Fruit fly (Drosophila melanogaster) whole organism, prepupa: Measurements from ENCODE around the gene Cnep1r2.

Experiments used
- Blimp-1 ChIP-seq: fragments of 200-800 bp; sonication (Bioruptor generic); optimal IDR thresholded peaks from 3 replicates; lab custom pipeline; 2017; ENCODE audit warnings: missing biosample characterization, missing genetic modification characterization, mild to moderate bottlenecking, moderate library complexity, missing genetic modification reagents
- CG10631 ChIP-seq: fragments of 200-800 bp; sonication (Bioruptor generic); optimal IDR thresholded peaks from 2 replicates; lab custom pipeline; 2016; ENCODE audit warnings: missing biosample characterization, missing genetic modification characterization
- CG10669 ChIP-seq: fragments of 200-800 bp; sonication (Bioruptor generic); optimal IDR thresholded peaks from 3 replicates; lab custom pipeline; 2018; ENCODE audit warnings: missing biosample characterization, mild to moderate bottlenecking, missing genetic modification characterization, moderate library complexity
- CG11294 ChIP-seq: fragments of 200-800 bp; sonication (Bioruptor generic); IDR thresholded peaks from 2 replicates; pipeline ENCODE4 v1.3.6; 2022; ENCODE audit warnings: missing biosample characterization, missing genetic modification characterization
- CG11762 ChIP-seq: fragments of 200-800 bp; sonication (Bioruptor generic); optimal IDR thresholded peaks from 3 replicates; lab custom pipeline; 2016; ENCODE audit warnings: missing biosample characterization, missing genetic modification characterization; ENCODE audit not compliant: insufficient read depth
- CG11902 ChIP-seq: fragments of 200-800 bp; sonication (Bioruptor generic); optimal IDR thresholded peaks from 3 replicates; lab custom pipeline; 2016; ENCODE audit warnings: missing biosample characterization, missing genetic modification characterization
- CG31627 ChIP-seq: fragments of 200-800 bp; sonication (Bioruptor generic); optimal IDR thresholded peaks from 3 replicates; lab custom pipeline; 2016; ENCODE audit warnings: missing biosample characterization, missing genetic modification characterization
- CG34406 ChIP-seq: fragments of 200-800 bp; sonication (Bioruptor generic); optimal IDR thresholded peaks from 3 replicates; lab custom pipeline; 2016; ENCODE audit warnings: missing biosample characterization, missing genetic modification characterization
- CG3919 ChIP-seq: fragments of 200-800 bp; sonication (Bioruptor generic); optimal IDR thresholded peaks from 3 replicates; lab custom pipeline; 2016; ENCODE audit warnings: missing biosample characterization, missing genetic modification characterization
- CG4318 ChIP-seq: fragments of 200-800 bp; sonication (Bioruptor generic); optimal IDR thresholded peaks from 3 replicates; lab custom pipeline; 2017; ENCODE audit warnings: missing biosample characterization, mild to moderate bottlenecking, missing genetic modification characterization
- CG6163 ChIP-seq: fragments of 200-800 bp; sonication (Bioruptor generic); IDR thresholded peaks from 3 replicates; pipeline ENCODE4 v1.3.6; 2022; ENCODE audit warnings: missing biosample characterization, missing genetic modification characterization
- CG6808 ChIP-seq: fragments of 200-800 bp; sonication (Bioruptor generic); optimal IDR thresholded peaks from 3 replicates; lab custom pipeline; 2017; ENCODE audit warnings: missing biosample characterization, missing genetic modification characterization, mild to moderate bottlenecking, moderate library complexity, missing genetic modification reagents
- CG6854 ChIP-seq: fragments of 200-800 bp; sonication (Bioruptor generic); optimal IDR thresholded peaks from 2 replicates; lab custom pipeline; 2017; ENCODE audit warnings: missing biosample characterization, mild to moderate bottlenecking, missing genetic modification characterization
- CG7368 ChIP-seq: fragments of 200-800 bp; sonication (Bioruptor generic); optimal IDR thresholded peaks from 3 replicates; lab custom pipeline; 2016; ENCODE audit warnings: missing biosample characterization, missing genetic modification characterization
- CG8119 ChIP-seq: fragments of 200-800 bp; sonication (Bioruptor generic); IDR thresholded peaks from 3 replicates; pipeline ENCODE4 v1.3.6; 2022; ENCODE audit warnings: missing biosample characterization, missing genetic modification characterization
- CG8319 ChIP-seq: fragments of 200-800 bp; sonication (Bioruptor generic); optimal IDR thresholded peaks from 3 replicates; lab custom pipeline; 2016; ENCODE audit warnings: missing biosample characterization, missing genetic modification characterization
- CG8632 ChIP-seq: fragments of 200-800 bp; sonication (Bioruptor generic); optimal IDR thresholded peaks from 3 replicates; lab custom pipeline; 2016; ENCODE audit warnings: missing biosample characterization, missing genetic modification characterization
- Eip75B ChIP-seq: fragments of 200-800 bp; sonication (Bioruptor generic); optimal IDR thresholded peaks from 3 replicates; lab custom pipeline; 2016; ENCODE audit warnings: missing biosample characterization, missing genetic modification characterization
- Eip93F ChIP-seq: fragments of 200-800 bp; sonication (Bioruptor generic); optimal IDR thresholded peaks from 2 replicates; lab custom pipeline; 2016; ENCODE audit warnings: missing biosample characterization, mild to moderate bottlenecking, missing genetic modification characterization
- Ets21C ChIP-seq: fragments of 200-800 bp; sonication (Bioruptor generic); optimal IDR thresholded peaks from 3 replicates; lab custom pipeline; 2016; ENCODE audit warnings: missing biosample characterization, missing genetic modification characterization
- Hr38 ChIP-seq: sonication (Bioruptor generic); optimal IDR thresholded peaks from 2 replicates; lab custom pipeline; 2016; ENCODE audit warnings: missing biosample characterization, missing genetic modification characterization
- Hr39 ChIP-seq: fragments of 200-800 bp; sonication (Bioruptor generic); optimal IDR thresholded peaks from 2 replicates; lab custom pipeline; 2016; ENCODE audit warnings: missing biosample characterization, missing genetic modification characterization
- Lpt ChIP-seq: fragments of 200-800 bp; sonication (Bioruptor generic); optimal IDR thresholded peaks from 3 replicates; lab custom pipeline; 2016; ENCODE audit warnings: missing biosample characterization, missing genetic modification characterization
- Smox ChIP-seq: fragments of 200-800 bp; sonication (Bioruptor generic); optimal IDR thresholded peaks from 3 replicates; lab custom pipeline; 2016; ENCODE audit warnings: missing biosample characterization, missing genetic modification characterization
- Sox102F ChIP-seq: fragments of 200-800 bp; sonication (Bioruptor generic); optimal IDR thresholded peaks from 2 replicates; lab custom pipeline; 2016; ENCODE audit warnings: missing biosample characterization, mild to moderate bottlenecking, missing genetic modification characterization
- Sox14 ChIP-seq: fragments of 200-800 bp; sonication (Bioruptor generic); optimal IDR thresholded peaks from 3 replicates; lab custom pipeline; 2016; ENCODE audit warnings: missing biosample characterization, missing genetic modification characterization
- achi ChIP-seq: fragments of 200-800 bp; sonication (Bioruptor generic); optimal IDR thresholded peaks from 3 replicates; lab custom pipeline; 2016; ENCODE audit warnings: missing biosample characterization, missing genetic modification characterization
- dac ChIP-seq: fragments of 200-800 bp; sonication (Bioruptor generic); optimal IDR thresholded peaks from 2 replicates; lab custom pipeline; 2017; ENCODE audit warnings: missing biosample characterization, mild to moderate bottlenecking, missing genetic modification characterization
- eg ChIP-seq: fragments of 200-800 bp; sonication (Bioruptor generic); IDR thresholded peaks from 3 replicates; pipeline ENCODE4 v1.3.6; 2022; ENCODE audit warnings: missing biosample characterization, missing genetic modification characterization
- esn ChIP-seq: fragments of 200-800 bp; sonication (Bioruptor generic); optimal IDR thresholded peaks from 2 replicates; lab custom pipeline; 2016; ENCODE audit warnings: missing biosample characterization, mild to moderate bottlenecking, missing genetic modification characterization, moderate library complexity
- fd85E ChIP-seq: fragments of 200-800 bp; sonication (Bioruptor generic); optimal IDR thresholded peaks from 3 replicates; lab custom pipeline; 2016; ENCODE audit warnings: missing biosample characterization, missing genetic modification characterization
- fkh ChIP-seq: fragments of 200-800 bp; sonication (Bioruptor generic); optimal IDR thresholded peaks from 3 replicates; lab custom pipeline; 2017; ENCODE audit warnings: missing biosample characterization, mild to moderate bottlenecking, missing genetic modification characterization, moderate library complexity
- net ChIP-seq: fragments of 200-800 bp; sonication (Bioruptor generic); optimal IDR thresholded peaks from 3 replicates; lab custom pipeline; 2016; ENCODE audit warnings: missing biosample characterization, missing genetic modification characterization
- pdm3 ChIP-seq: fragments of 200-800 bp; sonication (Bioruptor generic); optimal IDR thresholded peaks from 3 replicates; lab custom pipeline; 2016; ENCODE audit warnings: missing biosample characterization, missing genetic modification characterization
- salr ChIP-seq, 2 experiments: fragments of 200-800 bp; sonication (Bioruptor generic); optimal IDR thresholded peaks; 3 replicates each; lab custom pipeline; 2016 to 2018; ENCODE audit warnings: missing biosample characterization in 2 of 2, missing genetic modification characterization in 2 of 2, mild to moderate bottlenecking in 1 of 2
- ss ChIP-seq, 2 experiments: fragments of 200-800 bp; sonication (Bioruptor generic); optimal IDR thresholded peaks; 2 replicates in 1 of 2; 3 replicates in 1 of 2; lab custom pipeline; 2017 to 2018; ENCODE audit warnings: mild to moderate bottlenecking in 2 of 2, missing biosample characterization in 2 of 2, missing genetic modification characterization in 2 of 2, moderate library complexity in 1 of 2
- vri ChIP-seq: fragments of 200-800 bp; sonication (Bioruptor generic); optimal IDR thresholded peaks from 3 replicates; lab custom pipeline; 2016; ENCODE audit warnings: missing biosample characterization, mild to moderate bottlenecking, missing genetic modification characterization

Gene Cnep1r2

dm6 chr3L:10665433-10666150, 27.6 kb downstream of the Cnep1r2 start (continued):
- peak; percentile 92 to 99 for TF ChIP-seq salr (GFP tag; optimal IDR thresholded peaks at IDR 0.05; lab: Kevin White, UChicago)
- TF ChIP-seq Eip93F (GFP tag; lab: Kevin White, UChicago) = peak; percentile 97
- TF ChIP-seq CG4318 (GFP tag; lab: Kevin White, UChicago) = peak; percentile 98
- peak; percentile 95 for TF ChIP-seq CG11294 (GFP tag; lab: Robert Waterston, UW)
- TF ChIP-seq CG31627 (GFP tag; lab: Kevin White, UChicago) = peak; percentile 95
- TF ChIP-seq Smox (GFP tag; lab: Kevin White, UChicago) = peak; percentile 98
- TF ChIP-seq net (GFP tag; lab: Kevin White, UChicago) = peak; percentile 99
- TF ChIP-seq dac (GFP tag; lab: Kevin White, UChicago) = peak; percentile 93
- TF ChIP-seq CG11762 = peak; percentile 98
- peak; percentile 96 for TF ChIP-seq CG7368 (GFP tag; lab: Kevin White, UChicago)
- TF ChIP-seq Blimp-1 (GFP tag; lab: Kevin White, UChicago) = peak; percentile 95
- peak; percentile 99 for TF ChIP-seq CG6808 (GFP tag; lab: Kevin White, UChicago)
- TF ChIP-seq CG11902 (GFP tag; lab: Kevin White, UChicago) = peak; percentile 96
- TF ChIP-seq CG6854 (GFP tag; lab: Kevin White, UChicago) = peak; percentile 98
- TF ChIP-seq CG8632 (GFP tag; lab: Kevin White, UChicago) = peak; percentile 99
- TF ChIP-seq CG34406 (GFP tag; lab: Kevin White, UChicago) = peak; percentile 99
- peak; percentile 98 for TF ChIP-seq Eip75B
- TF ChIP-seq Ets21C = peak; percentile 91
- TF ChIP-seq CG6163 (GFP tag; lab: Robert Waterston, UW) = peak; percentile 91
- peak; percentile 97 for TF ChIP-seq Sox14
- TF ChIP-seq ss (GFP tag; optimal IDR thresholded peaks at IDR 0.05; lab: Kevin White, UChicago) = peak; percentile 99
- TF ChIP-seq CG8119 (GFP tag; lab: Robert Waterston, UW) = peak; percentile 99
- peak; percentile 92 for TF ChIP-seq fd85E (GFP tag; lab: Kevin White, UChicago)
- TF ChIP-seq CG8319 (GFP tag; lab: Kevin White, UChicago) = peak; percentile 98
- TF ChIP-seq eg (GFP tag; lab: Robert Waterston, UW) = peak; percentile 96

- TF ChIP-seq eg (GFP tag; lab: Robert Waterston, UW) (peak; percentile 50; the same call in 1 of the 3 replicates), Hr38 (GFP tag; lab: Kevin White, UChicago) (no peak)
- TF ChIP-seq, all 60 proteins: peak for 1
Measured at dm6 chr3L:10666511-10667003, 28.6 kb downstream of the Cnep1r2 start.

- TF ChIP-seq CG11294 (GFP tag; lab: Robert Waterston, UW) = no peak
- no peak for TF ChIP-seq Ets21C
- TF ChIP-seq CG10669 = no peak
- peak; percentile 4 for TF ChIP-seq fkh (GFP tag; lab: Kevin White, UChicago)
- TF ChIP-seq fd85E (GFP tag; lab: Kevin White, UChicago) = no peak
- no peak for TF ChIP-seq Sox102F (GFP tag; lab: Kevin White, UChicago)
- peak; percentile 31 for TF ChIP-seq vri (GFP tag; lab: Kevin White, UChicago)
- no peak for TF ChIP-seq Smox (GFP tag; lab: Kevin White, UChicago)
- TF ChIP-seq CG3919 (GFP tag; lab: Kevin White, UChicago) = no peak
- TF ChIP-seq CG10631 (GFP tag; lab: Kevin White, UChicago) = no peak
- no peak for TF ChIP-seq CG4318 (GFP tag; lab: Kevin White, UChicago)
- no peak for TF ChIP-seq Hr39 (GFP tag; lab: Kevin White, UChicago)
- TF ChIP-seq CG11762 = no peak
- no peak for TF ChIP-seq achi (GFP tag; lab: Kevin White, UChicago)
- TF ChIP-seq Lpt (GFP tag; lab: Kevin White, UChicago) = no peak
- no peak for TF ChIP-seq pdm3
- TF ChIP-seq esn (GFP tag; lab: Kevin White, UChicago) = no peak
Measured at dm6 chr3L:10667341-10667740, 29.4 kb downstream of the Cnep1r2 start.
